Fruit fly (Drosophila melanogaster) whole organism, embryonic: ENCODE measurements around the gene CG8476.

ENCODE experiments used
- Aef1 ChIP-seq: fragments of 200-800 bp; sonication (Bioruptor generic); IDR thresholded peaks from 3 replicates; pipeline ENCODE4 v1.3.6; 2022; ENCODE audit warnings: missing biosample characterization, missing genetic modification characterization
- CG10209 ChIP-seq: fragments of 200-800 bp; sonication (Bioruptor generic); optimal IDR thresholded peaks from 3 replicates; lab custom pipeline; 2017; ENCODE audit warnings: missing biosample characterization, mild to moderate bottlenecking, missing genetic modification characterization, missing genetic modification reagents
- CG12071 ChIP-seq: fragments of 200-800 bp; sonication (Bioruptor generic); optimal IDR thresholded peaks from 3 replicates; lab custom pipeline; 2018; ENCODE audit warnings: missing biosample characterization, mild to moderate bottlenecking, missing genetic modification characterization
- CG14014 ChIP-seq: fragments of 200-800 bp; sonication (Bioruptor generic); IDR thresholded peaks from 2 replicates; pipeline ENCODE4 v1.3.6; 2022; ENCODE audit warnings: missing biosample characterization, missing genetic modification characterization
- CG15269 ChIP-seq: fragments of 200-800 bp; sonication (Bioruptor generic); optimal IDR thresholded peaks from 2 replicates; lab custom pipeline; 2018; ENCODE audit warnings: missing biosample characterization, mild to moderate bottlenecking, missing genetic modification characterization, moderate library complexity
- CG17385 ChIP-seq: fragments of 200-800 bp; sonication (Bioruptor generic); optimal IDR thresholded peaks from 3 replicates; lab custom pipeline; 2018; ENCODE audit warnings: missing biosample characterization, mild to moderate bottlenecking, missing genetic modification characterization
- CG3163 ChIP-seq: fragments of 200-800 bp; sonication (Bioruptor generic); optimal IDR thresholded peaks from 3 replicates; lab custom pipeline; 2016; ENCODE audit warnings: missing biosample characterization, missing genetic modification characterization
- CG32772 ChIP-seq: fragments of 200-800 bp; sonication (Bioruptor generic); IDR thresholded peaks from 2 replicates; pipeline ENCODE4 v1.3.6; 2022; ENCODE audit warnings: missing biosample characterization, missing genetic modification characterization
- CG4360 ChIP-seq: fragments of 200-800 bp; sonication (Bioruptor generic); IDR thresholded peaks from 2 replicates; pipeline ENCODE4 v1.3.6; 2022; ENCODE audit warnings: missing biosample characterization, missing genetic modification characterization
- CG6254 ChIP-seq: fragments of 200-800 bp; sonication (Bioruptor generic); optimal IDR thresholded peaks from 3 replicates; lab custom pipeline; 2017; ENCODE audit warnings: mild to moderate bottlenecking, missing biosample characterization, missing genetic modification reagents, missing genetic modification characterization
- CG7987 ChIP-seq: fragments of 200-800 bp; sonication (Bioruptor generic); optimal IDR thresholded peaks from 2 replicates; lab custom pipeline; 2018; ENCODE audit warnings: missing biosample characterization, mild to moderate bottlenecking, missing genetic modification characterization, moderate library complexity
- CG8290 ChIP-seq, 3 experiments: fragments of 200-800 bp; sonication (Bioruptor generic); optimal IDR thresholded peaks; 2 replicates each; lab custom pipeline; 2016 to 2019; ENCODE audit warnings: missing biosample characterization in 3 of 3, missing genetic modification characterization in 3 of 3, mild to moderate bottlenecking in 2 of 3, moderate library complexity in 1 of 3
- CG9727 ChIP-seq: fragments of 200-800 bp; sonication (Bioruptor generic); optimal IDR thresholded peaks from 3 replicates; lab custom pipeline; 2017; ENCODE audit warnings: missing biosample characterization, mild to moderate bottlenecking, missing genetic modification characterization
- Ets65A ChIP-seq: fragments of 200-800 bp; sonication (Bioruptor generic); peaks from one replicate; lab custom pipeline; 2016; ENCODE audit warnings: missing biosample characterization, missing genetic modification characterization
- Ets97D ChIP-seq: fragments of 200-800 bp; sonication (Bioruptor generic); optimal IDR thresholded peaks from 3 replicates; lab custom pipeline; 2016; ENCODE audit warnings: missing biosample characterization, missing genetic modification characterization
- Sox102F ChIP-seq: fragments of 200-800 bp; sonication (Bioruptor generic); optimal IDR thresholded peaks from 2 replicates; lab custom pipeline; 2018; ENCODE audit warnings: missing biosample characterization, mild to moderate bottlenecking, missing genetic modification characterization, moderate library complexity
- Usf ChIP-seq: fragments of 200-800 bp; sonication (Bioruptor generic); optimal IDR thresholded peaks from 2 replicates; lab custom pipeline; 2017; ENCODE audit warnings: missing genotype, missing biosample characterization, missing genetic modification characterization
- ap ChIP-seq: fragments of 200-800 bp; sonication (Bioruptor generic); IDR thresholded peaks from 2 replicates; pipeline ENCODE4 v1.3.6; 2022; ENCODE audit warnings: missing biosample characterization, missing genetic modification characterization
- fd102C ChIP-seq: fragments of 200-800 bp; sonication (Bioruptor generic); optimal IDR thresholded peaks from 2 replicates; lab custom pipeline; 2018; ENCODE audit warnings: missing biosample characterization, mild to moderate bottlenecking, missing genetic modification characterization, moderate library complexity
- fd96Cb ChIP-seq: fragments of 200-800 bp; sonication (Bioruptor generic); optimal IDR thresholded peaks from 2 replicates; lab custom pipeline; 2018; ENCODE audit warnings: missing biosample characterization, mild to moderate bottlenecking, missing genetic modification characterization, moderate library complexity
- lab ChIP-seq: fragments of 200-800 bp; sonication (Bioruptor generic); optimal IDR thresholded peaks from 3 replicates; lab custom pipeline; 2017; ENCODE audit warnings: missing biosample characterization, missing genetic modification characterization, mild to moderate bottlenecking, moderate library complexity, missing genetic modification reagents
- maf-S ChIP-seq: fragments of 200-800 bp; sonication (Bioruptor generic); optimal IDR thresholded peaks from 2 replicates; lab custom pipeline; 2016; ENCODE audit warnings: missing biosample characterization, missing genetic modification characterization
- onecut ChIP-seq: fragments of 200-800 bp; sonication (Bioruptor generic); IDR thresholded peaks from 2 replicates; pipeline ENCODE4 v1.3.6; 2022; ENCODE audit warnings: missing biosample characterization, missing genetic modification characterization
- pan ChIP-seq, 4 experiments: fragments of >200 bp in 3 of 4; fragments of 200-800 bp in 1 of 4; sonication (Bioruptor generic) in 1 of 4; optimal IDR thresholded peaks in 3 of 4; IDR thresholded peaks in 1 of 4; 2 replicates each; pipeline versions ENCODE4 v1.3.6 to Lab custom; 2017 to 2022; ENCODE audit warnings: missing biosample characterization in 2 of 4, missing genetic modification characterization in 2 of 4, mixed read lengths in 1 of 4
- repo ChIP-seq: fragments of 200-800 bp; sonication (Bioruptor generic); optimal IDR thresholded peaks from 2 replicates; lab custom pipeline; 2016; ENCODE audit warnings: missing biosample characterization, missing genetic modification characterization
- row ChIP-seq: fragments of 200-800 bp; sonication (Bioruptor generic); IDR thresholded peaks from 3 replicates; pipeline ENCODE4 v1.3.6; 2022; ENCODE audit warnings: missing biosample characterization, missing genetic modification characterization
- seq ChIP-seq: fragments of 200-800 bp; sonication (Bioruptor generic); IDR thresholded peaks from 2 replicates; pipeline ENCODE4 v1.3.6; 2022; ENCODE audit warnings: missing biosample characterization, missing genetic modification characterization

Gene CG8476

DNA sequence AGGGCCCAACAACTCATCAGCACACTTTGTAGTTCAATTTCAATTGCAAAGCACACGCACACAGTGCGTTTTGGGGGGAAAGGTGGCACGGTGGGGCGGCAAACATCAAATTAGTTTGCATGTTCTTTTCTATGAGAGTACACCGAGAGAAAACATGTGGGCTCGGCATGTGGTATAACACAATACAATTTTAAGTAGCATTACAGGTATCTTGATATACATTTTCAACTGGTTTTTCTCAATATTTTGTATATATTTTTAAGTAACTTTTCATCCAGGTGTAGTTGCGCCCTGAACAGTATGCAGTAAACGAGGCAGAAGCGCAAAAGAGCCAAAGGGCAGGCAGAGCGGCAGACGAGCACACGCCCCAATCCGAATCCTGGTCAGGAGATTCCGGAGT is 20.0 kb downstream of the CG8476 start (continued):
- TF ChIP-seq lab (GFP tag; lab: Kevin White, UChicago) (peak; percentile 49), seq (GFP tag; lab: Robert Waterston, UW) (0 out of 2 replicates have a peak, but pooled peaks have one; percentile 31), repo (GFP tag; lab: Kevin White, UChicago) (no peak), CG15269 (tag; lab: Kevin White, UChicago) (peak; percentile 28), CG17385 (GFP tag; lab: Kevin White, UChicago) (no peak), maf-S (GFP tag; lab: Kevin White, UChicago) (no peak), row (peak; percentile 61; the same call in 2 of the 3 replicates), fd96Cb (peak; percentile 1), Aef1 (peak; percentile 18; the same call in 1 of the 3 replicates), ap (GFP tag; lab: Robert Waterston, UW) (no peak), CG6254 (GFP tag; lab: Kevin White, UChicago) (no peak), pan (optimal IDR thresholded peaks at IDR 0.05; lab: Kevin White, UChicago) (no peak), pan (GFP tag; optimal IDR thresholded peaks at IDR 0.05 in 1 of 2, IDR thresholded peaks at IDR 0.05 in 1 of 2) (peak in 1 of 2 experiments; percentile 5), Sox102F (GFP tag; lab: Kevin White, UChicago) (peak; percentile 26), CG14014 (0 out of 2 replicates have a peak, but pooled peaks have one; percentile 18), onecut (GFP tag; lab: Robert Waterston, UW) (peak; percentile 5; the same call in 1 of the 2 replicates)

- TF ChIP-seq CG32772 (no peak), CG4360 (no peak)
These were observed 29.1 kb downstream of the CG8476 start, which contains the start of gene CG8141 for dm6 chr3R:13191299-13191698. TSS of gene CG8141 (plus strand) at chr3R:13191599.

DNA sequence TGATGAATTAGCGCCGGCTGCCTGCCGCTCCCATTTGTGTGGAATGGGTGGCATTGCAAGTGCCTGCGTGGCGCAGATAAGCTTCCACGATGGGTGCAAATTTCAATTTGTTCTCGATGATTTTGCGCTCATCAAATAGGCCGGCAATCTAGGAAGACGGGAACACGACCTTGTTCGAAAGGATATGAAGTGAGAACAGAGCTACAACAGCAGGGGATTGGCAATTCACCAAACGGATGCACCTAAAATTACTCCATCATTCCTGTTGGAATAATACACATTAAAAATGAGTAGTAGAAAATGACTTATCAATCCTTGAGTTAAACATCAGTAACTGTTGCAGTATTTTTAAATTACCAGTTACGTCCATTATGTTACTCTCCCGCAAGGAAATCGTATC is 32.2 kb downstream of the CG8476 start, which contains the start of gene CG14380:
Gene CG14380 (plus strand): TSS at position 301 of the 400 bp plus-strand sequence.
- no peak for TF ChIP-seq CG3163
- no peak for TF ChIP-seq CG9727 (GFP tag; lab: Kevin White, UChicago)
- TF ChIP-seq CG10209 (GFP tag; lab: Kevin White, UChicago), result no peak
- TF ChIP-seq CG7987 (GFP tag; lab: Kevin White, UChicago), result no peak
- TF ChIP-seq CG12071 (GFP tag; lab: Kevin White, UChicago), result no peak

DNA sequence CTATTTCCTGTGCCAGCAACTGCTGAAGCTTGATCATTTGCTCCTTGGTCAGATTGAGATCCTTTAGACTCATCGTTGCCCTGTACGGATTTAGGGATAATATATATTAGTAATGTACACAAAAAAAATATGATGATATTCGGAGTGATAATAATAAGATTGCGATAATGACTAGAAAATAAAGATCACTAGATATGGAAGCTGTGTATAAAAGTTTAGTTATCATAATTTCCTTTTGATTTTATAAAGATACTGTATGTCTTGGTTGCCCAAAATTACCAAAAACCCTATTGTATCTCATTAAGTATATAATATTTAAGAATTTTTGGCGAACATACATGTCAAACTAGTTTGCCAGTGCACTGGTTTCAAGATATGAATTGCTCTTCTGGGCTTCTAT is 34.0 kb downstream of the CG8476 start, which contains the start of gene CG8508:
Gene CG8508 (minus strand): TSS at position 101 of the 400 bp plus-strand sequence.
- no peak for TF ChIP-seq CG8290 (GFP tag; optimal IDR thresholded peaks at IDR 0.05; lab: Kevin White, UChicago)
- TF ChIP-seq CG8290 (tag; optimal IDR thresholded peaks at IDR 0.05; lab: Kevin White, UChicago), result no peak
- peak; percentile 25 for TF ChIP-seq Ets65A (GFP tag; lab: Kevin White, UChicago)

dm6 chr3R:13181004-13181403 is 39.4 kb downstream of the CG8476 start, which contains the start of gene CG8138:
TSS of gene CG8138 (plus strand) at chr3R:13181304.
- TF ChIP-seq pan (optimal IDR thresholded peaks at IDR 0.05; lab: Kevin White, UChicago), result no peak
- no peak for TF ChIP-seq pan (GFP tag; optimal IDR thresholded peaks at IDR 0.05 in 1 of 2, IDR thresholded peaks at IDR 0.05 in 1 of 2)
- TF ChIP-seq fd102C (GFP tag; lab: Kevin White, UChicago), result no peak
- no peak for TF ChIP-seq Ets97D (GFP tag; lab: Kevin White, UChicago)
- no peak for TF ChIP-seq Usf
